Worm (Caenorhabditis elegans) whole organism, L4 larva: ENCODE data around the gene mrpl-37.
A peak's percentile ranks its signal among the peaks of the same experiment; 100 is the strongest.

ENCODE experiments used
- F10B5.3 ChIP-seq: sonication (generic microtip); optimal IDR thresholded peaks from 2 replicates; lab custom pipeline; 2016; ENCODE audit warnings: mild to moderate bottlenecking, missing genetic modification characterization, missing compliant biosample characterization
- F44E2.7 ChIP-seq: fragments of 200-800 bp; sonication (Bioruptor generic); IDR thresholded peaks from 2 replicates; pipeline ENCODE4 v2.1.2; 2022; ENCODE audit warnings: missing genetic modification characterization, missing compliant biosample characterization
- F49E8.2 ChIP-seq: sonication (generic microtip); optimal IDR thresholded peaks from 2 replicates; lab custom pipeline; 2016; ENCODE audit warnings: missing compliant biosample characterization, mild to moderate bottlenecking, missing genetic modification characterization, borderline replicate concordance
- R02D3.7 ChIP-seq: fragments of 150-350 bp; sonication (generic microtip); optimal IDR thresholded peaks from 3 replicates; lab custom pipeline; 2014; ENCODE audit warnings: missing biosample characterization, missing genetic modification characterization
- Y48G9A.11 ChIP-seq: fragments of 200-800 bp; sonication (Bioruptor generic); IDR thresholded peaks from 2 replicates; pipeline ENCODE4 v1.3.6; 2022; ENCODE audit warnings: missing genetic modification reagents, missing genetic modification characterization, missing compliant biosample characterization
- Y5F2A.4 ChIP-seq: fragments of 200-800 bp; sonication (Bioruptor generic); optimal IDR thresholded peaks from 2 replicates; lab custom pipeline; 2018; ENCODE audit warnings: mild to moderate bottlenecking, missing genetic modification characterization, missing compliant biosample characterization
- ZK337.2 ChIP-seq: fragments of 200-800 bp; sonication (Bioruptor generic); IDR thresholded peaks from 2 replicates; pipeline ENCODE4 v1.3.6; 2022; ENCODE audit warnings: missing genetic modification reagents, missing genetic modification characterization, missing compliant biosample characterization
- ZK546.5 ChIP-seq, 2 experiments: sonication (generic microtip); optimal IDR thresholded peaks; 2 replicates each; lab custom pipeline; 2017; ENCODE audit warnings: missing biosample characterization in 2 of 2, missing genetic modification characterization in 2 of 2
- aha-1 ChIP-seq: fragments of 150-350 bp; peaks from one replicate; lab custom pipeline; 2014; ENCODE audit warnings: missing biosample characterization, missing genetic modification characterization
- aly-2 ChIP-seq: sonication (generic microtip); optimal IDR thresholded peaks from 2 replicates; lab custom pipeline; 2018; ENCODE audit warnings: missing biosample characterization, missing genetic modification characterization
- arid-1 ChIP-seq: fragments of 200-800 bp; sonication (Bioruptor generic); conservative IDR thresholded peaks from 2 replicates; pipeline ENCODE4 v1.3.6; 2022; ENCODE audit warnings: missing genetic modification reagents, missing genetic modification characterization, missing compliant biosample characterization
- attf-4 ChIP-seq: sonication (generic microtip); optimal IDR thresholded peaks from 3 replicates; lab custom pipeline; 2017; ENCODE audit warnings: missing biosample characterization, missing genetic modification characterization
- ceh-32 ChIP-seq: sonication (generic microtip); optimal IDR thresholded peaks from 2 replicates; lab custom pipeline; 2016; ENCODE audit warnings: mild to moderate bottlenecking, missing genetic modification characterization, missing compliant biosample characterization; ENCODE audit not compliant: poor library complexity
- daf-8 ChIP-seq: fragments of 200-800 bp; sonication (Bioruptor generic); IDR thresholded peaks from 2 replicates; pipeline ENCODE4 v1.3.6; 2022; ENCODE audit warnings: missing genetic modification characterization, missing compliant biosample characterization
- dmd-9 ChIP-seq: fragments of 200-800 bp; sonication (Bioruptor generic); IDR thresholded peaks from 2 replicates; pipeline ENCODE4 v1.3.6; 2022; ENCODE audit warnings: missing genetic modification reagents, missing genetic modification characterization, missing compliant biosample characterization
- duxl-1 ChIP-seq: sonication (generic microtip); optimal IDR thresholded peaks from 2 replicates; lab custom pipeline; 2016; ENCODE audit warnings: mild to moderate bottlenecking, missing genetic modification characterization, moderate library complexity, missing compliant biosample characterization; ENCODE audit not compliant: poor library complexity
- hlh-11 ChIP-seq: fragments of 200-800 bp; sonication (Bioruptor generic); optimal IDR thresholded peaks from 2 replicates; lab custom pipeline; 2018; ENCODE audit warnings: mild to moderate bottlenecking, missing genetic modification characterization, missing compliant biosample characterization
- lim-7 ChIP-seq: fragments of 200-800 bp; sonication (Bioruptor generic); IDR thresholded peaks from 2 replicates; pipeline ENCODE4 v1.3.6; 2022; ENCODE audit warnings: missing genetic modification characterization, missing compliant biosample characterization
- lin-1 ChIP-seq: fragments of 200-800 bp; sonication (Bioruptor generic); IDR thresholded peaks from 2 replicates; pipeline ENCODE4 v1.3.6; 2022; ENCODE audit warnings: missing genetic modification reagents, missing genetic modification characterization, missing compliant biosample characterization
- lin-38 ChIP-seq: fragments of 200-800 bp; sonication (Bioruptor generic); IDR thresholded peaks from 2 replicates; pipeline ENCODE4 v1.3.6; 2022; ENCODE audit warnings: missing genetic modification reagents, missing genetic modification characterization, missing compliant biosample characterization
- lsy-2 ChIP-seq, 2 experiments: fragments of 150-350 bp in 1 of 2; sonication (generic microtip) in 1 of 2; optimal IDR thresholded peaks; 2 replicates each; lab custom pipeline; 2014 to 2017; ENCODE audit warnings: missing biosample characterization in 2 of 2, missing genetic modification characterization in 2 of 2
- mdl-1 ChIP-seq, 2 experiments: fragments of 150-350 bp in 1 of 2; sonication (generic microtip) in 1 of 2; optimal IDR thresholded peaks; 2 replicates each; lab custom pipeline; 2014 to 2017; ENCODE audit warnings: missing biosample characterization in 2 of 2, missing genetic modification characterization in 2 of 2
- mdt-29 ChIP-seq: fragments of 200-800 bp; sonication (Bioruptor generic); IDR thresholded peaks from 2 replicates; pipeline ENCODE4 v1.3.6; 2022; ENCODE audit warnings: missing genetic modification reagents, missing genetic modification characterization, missing compliant biosample characterization
- mes-2 ChIP-seq: sonication (generic microtip); optimal IDR thresholded peaks from 2 replicates; lab custom pipeline; 2016; ENCODE audit warnings: missing genotype, mild to moderate bottlenecking, missing genetic modification characterization, missing compliant biosample characterization; ENCODE audit not compliant: poor library complexity, severe bottlenecking
- nhr-102 ChIP-seq: sonication (generic microtip); optimal IDR thresholded peaks from 2 replicates; lab custom pipeline; 2016; ENCODE audit warnings: mild to moderate bottlenecking, missing genetic modification characterization, moderate library complexity, missing compliant biosample characterization
- nhr-11 ChIP-seq: fragments of 150-350 bp; optimal IDR thresholded peaks from 2 replicates; lab custom pipeline; 2014; ENCODE audit warnings: missing biosample characterization, missing genetic modification characterization
- nhr-42 ChIP-seq: fragments of 200-800 bp; sonication (Bioruptor generic); IDR thresholded peaks from 2 replicates; pipeline ENCODE4 v1.3.6; 2022; ENCODE audit warnings: missing genetic modification characterization, missing compliant biosample characterization
- saeg-2 ChIP-seq: fragments of 200-800 bp; sonication (Bioruptor generic); IDR thresholded peaks from 2 replicates; pipeline ENCODE4 v1.3.6; 2022; ENCODE audit warnings: missing genetic modification reagents, missing genetic modification characterization, missing compliant biosample characterization
- sdz-12 ChIP-seq: fragments of 200-800 bp; sonication (Bioruptor generic); optimal IDR thresholded peaks from 2 replicates; lab custom pipeline; 2018; ENCODE audit warnings: mild to moderate bottlenecking, missing genetic modification characterization, missing compliant biosample characterization
- set-16 ChIP-seq: fragments of 200-800 bp; sonication (Bioruptor generic); IDR thresholded peaks from 2 replicates; pipeline ENCODE4 v1.3.6; 2022; ENCODE audit warnings: missing genetic modification reagents, missing genetic modification characterization, missing compliant biosample characterization
- vab-7 ChIP-seq: fragments of 200-800 bp; sonication (Bioruptor generic); IDR thresholded peaks from 2 replicates; pipeline ENCODE4 v1.3.6; 2022; ENCODE audit warnings: missing genetic modification reagents, missing genetic modification characterization, missing compliant biosample characterization
- zfp-3 ChIP-seq: fragments of 200-800 bp; sonication (Bioruptor generic); conservative IDR thresholded peaks from 2 replicates; pipeline ENCODE4 v1.3.6; 2022; ENCODE audit warnings: missing genetic modification reagents, missing genetic modification characterization, missing compliant biosample characterization
- ztf-11 ChIP-seq: fragments of 150-350 bp; optimal IDR thresholded peaks from 2 replicates; lab custom pipeline; 2014; ENCODE audit warnings: missing biosample characterization, missing genetic modification characterization
- ztf-7 ChIP-seq: fragments of 150-350 bp; optimal IDR thresholded peaks from 2 replicates; lab custom pipeline; 2014; ENCODE audit warnings: missing biosample characterization, missing genetic modification characterization

Gene mrpl-37

ce11 chrII:13590461-13590860, 15.6 kb upstream of the mrpl-37 start, which contains the start of gene clec-145:
clec-145 (minus strand) TSS chrII:13590561.
- TF ChIP-seq lsy-2 (tag; optimal IDR thresholded peaks at IDR 0.05; lab: Kevin White, UChicago), result no peak
- TF ChIP-seq daf-8 (GFP tag; lab: Robert Waterston, UW), result no peak
- TF ChIP-seq ztf-11, result no peak
- TF ChIP-seq F49E8.2 (tag; lab: Kevin White, UChicago), result no peak
- no peak for TF ChIP-seq mdl-1 (tag; optimal IDR thresholded peaks at IDR 0.05; lab: Kevin White, UChicago)
- TF ChIP-seq ZK337.2 (GFP tag; lab: Robert Waterston, UW), result no peak
- no peak for TF ChIP-seq attf-4 (tag; lab: Kevin White, UChicago)
- no peak for TF ChIP-seq lin-38 (GFP tag; lab: Robert Waterston, UW)
- no peak for TF ChIP-seq lim-7
- no peak for TF ChIP-seq arid-1 (GFP tag; lab: Robert Waterston, UW)
- TF ChIP-seq Y48G9A.11, result no peak
- TF ChIP-seq F10B5.3, result no peak
- TF ChIP-seq ceh-32, result no peak
- TF ChIP-seq nhr-11 (tag; lab: Kevin White, UChicago), result no peak
- TF ChIP-seq aly-2 (tag; lab: Kevin White, UChicago), result no peak

- TF ChIP-seq nhr-42, result 0 out of 2 replicates have a peak, but pooled peaks have one; percentile 5
- no peak for TF ChIP-seq arid-1 (GFP tag; lab: Robert Waterston, UW)
- no peak for TF ChIP-seq lin-1 (GFP tag; lab: Robert Waterston, UW)
- no peak for TF ChIP-seq ztf-11
- TF ChIP-seq saeg-2 (GFP tag; lab: Robert Waterston, UW), result no peak
- no peak for TF ChIP-seq duxl-1 (tag; lab: Kevin White, UChicago)
- peak; percentile 59 for TF ChIP-seq set-16 (GFP tag; lab: Robert Waterston, UW)
- TF ChIP-seq nhr-102, result no peak
Measured at ce11 chrII:13585655-13586170, 10.8 kb upstream of the mrpl-37 start, which contains the start of gene Y48E1B.8. Y48E1B.8 (plus strand) TSS chrII:13585705.

- TF ChIP-seq set-16 (GFP tag; lab: Robert Waterston, UW) (peak; percentile 60), mes-2 (no peak), R02D3.7 (tag; lab: Kevin White, UChicago) (no peak), aha-1 (tag; lab: Kevin White, UChicago) (peak; percentile 91), dmd-9 (GFP tag; lab: Robert Waterston, UW) (no peak), Y5F2A.4 (GFP tag; lab: Kevin White, UChicago) (no peak), F44E2.7 (GFP tag; lab: Robert Waterston, UW) (no peak), ZK546.5 (tag; optimal IDR thresholded peaks at IDR 0.05; lab: Kevin White, UChicago) (no peak), hlh-11 (tag; lab: Kevin White, UChicago) (no peak)
Measured at ce11 chrII:13574395-13574794, 473 bp downstream of the mrpl-37 start.

ce11 chrII:13567871-13568270, 7.0 kb downstream of the mrpl-37 start, which contains the start of gene Y48E1B.3:
Y48E1B.3 (minus strand) TSS chrII:13567971.
- TF ChIP-seq ztf-7 (tag; lab: Kevin White, UChicago) (no peak), ZK337.2 (GFP tag; lab: Robert Waterston, UW) (no peak), sdz-12 (no peak)

ce11 chrII:13560553-13560952, 14.3 kb downstream of the mrpl-37 start:
- TF ChIP-seq Y48G9A.11 (peak; percentile 30; the same call in 1 of the 2 replicates), set-16 (GFP tag; lab: Robert Waterston, UW) (peak; percentile 87), ZK337.2 (GFP tag; lab: Robert Waterston, UW) (no peak), zfp-3 (GFP tag; lab: Robert Waterston, UW) (no peak), mdt-29 (GFP tag; lab: Robert Waterston, UW) (no peak), vab-7 (GFP tag; lab: Robert Waterston, UW) (no peak)
